Worm (Caenorhabditis elegans) whole organism, midembryonic: ENCODE results near the gene T12B3.2.

Experiments used
- cog-1 ChIP-seq: sonication (generic microtip); optimal IDR thresholded peaks from 2 replicates; lab custom pipeline; 2016; ENCODE audit warnings: missing genetic modification characterization, missing compliant biosample characterization
- klf-2 ChIP-seq: fragments of 200-800 bp; sonication (Bioruptor generic); conservative IDR thresholded peaks from 2 replicates; pipeline ENCODE4 v1.3.6; 2022; ENCODE audit warnings: missing genetic modification reagents, missing genetic modification characterization, missing compliant biosample characterization
- ztf-29 ChIP-seq: fragments of 200-800 bp; sonication (Bioruptor generic); IDR thresholded peaks from 2 replicates; pipeline ENCODE4 v1.3.6; 2022; ENCODE audit warnings: missing genetic modification reagents, missing genetic modification characterization, missing compliant biosample characterization

ce11 chrIV:7386835-7387551 is 10.4 kb downstream of the T12B3.2 start:
- TF ChIP-seq klf-2 (GFP tag; lab: Robert Waterston, UW) (no peak), ztf-29 (GFP tag; lab: Robert Waterston, UW) (no peak), cog-1 (peak; percentile 24)
